Fruit fly (Drosophila melanogaster) whole organism, pupa: ENCODE data around the gene tay.

Source experiments
- CG10348 ChIP-seq: fragments of 200-800 bp; sonication (Bioruptor generic); IDR thresholded peaks from 2 replicates; pipeline ENCODE4 v1.3.6; 2022; ENCODE audit warnings: missing biosample characterization, missing genetic modification characterization
- CG32121 ChIP-seq: fragments of 200-800 bp; sonication (Bioruptor generic); IDR thresholded peaks from 2 replicates; pipeline ENCODE4 v1.3.6; 2022; ENCODE audit warnings: missing biosample characterization, missing genetic modification characterization
- CG4496 ChIP-seq: fragments of 200-800 bp; sonication (Bioruptor generic); IDR thresholded peaks from 3 replicates; pipeline ENCODE4 v1.3.6; 2022; ENCODE audit warnings: missing biosample characterization, missing genetic modification characterization
- EcR ChIP-seq: fragments of 200-800 bp; sonication (Bioruptor generic); optimal IDR thresholded peaks from 3 replicates; lab custom pipeline; 2019; ENCODE audit warnings: missing biosample characterization, missing genetic modification characterization, mild to moderate bottlenecking, moderate library complexity, missing genetic modification reagents
- rn ChIP-seq: fragments of 200-800 bp; sonication (Bioruptor generic); IDR thresholded peaks from 2 replicates; pipeline ENCODE4 v1.3.6; 2022; ENCODE audit warnings: missing biosample characterization, missing genetic modification characterization

DNA sequence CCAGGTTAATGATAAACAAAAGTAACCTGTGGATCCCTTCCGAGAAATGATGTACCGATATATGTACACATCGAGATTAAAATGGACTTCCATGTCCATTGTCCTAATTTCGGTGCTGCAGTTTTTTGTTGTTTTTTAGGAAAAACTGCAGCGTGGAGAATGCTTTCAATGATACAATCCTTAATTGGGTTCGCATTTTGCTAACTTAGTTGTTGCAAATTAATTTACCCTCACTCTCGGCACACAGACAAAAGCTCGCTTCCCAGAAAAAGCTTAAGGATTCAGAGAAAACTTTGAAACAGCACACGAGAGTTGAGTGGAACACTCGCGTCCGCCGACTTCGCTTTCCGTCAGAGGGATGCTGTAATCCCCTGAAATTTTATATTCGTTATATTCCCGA is 23.5 kb upstream of the tay start, which contains the start of gene Lrp4:
- TF ChIP-seq CG10348: no peak
- TF ChIP-seq CG32121 (GFP tag; lab: Robert Waterston, UW): no peak
- no peak for TF ChIP-seq CG4496 (GFP tag; lab: Robert Waterston, UW)
- TF ChIP-seq EcR (GFP tag; lab: Kevin White, UChicago): no peak
- TF ChIP-seq rn (GFP tag; lab: Robert Waterston, UW): no peak
